Worm (Caenorhabditis elegans) whole organism, late embryonic: ENCODE data around the gene puf-8.
A peak's percentile ranks its signal among the peaks of the same experiment; 100 is the strongest.

Source experiments
- C38D4.7 ChIP-seq: fragments of 200-800 bp; sonication (Bioruptor generic); optimal IDR thresholded peaks from 2 replicates; lab custom pipeline; 2018; ENCODE audit warnings: mild to moderate bottlenecking, missing genetic modification characterization, moderate library complexity, missing compliant biosample characterization
- ceh-14 ChIP-seq: sonication (generic microtip); optimal IDR thresholded peaks from 2 replicates; lab custom pipeline; 2016; ENCODE audit warnings: missing genotype, missing genetic modification characterization, missing compliant biosample characterization
- ceh-18 ChIP-seq: sonication (generic microtip); optimal IDR thresholded peaks from 2 replicates; lab custom pipeline; 2016; ENCODE audit warnings: missing genetic modification characterization, missing compliant biosample characterization
- ceh-19 ChIP-seq: fragments of 200-800 bp; sonication (Bioruptor generic); optimal IDR thresholded peaks from 2 replicates; lab custom pipeline; 2018; ENCODE audit warnings: mild to moderate bottlenecking, missing genetic modification characterization, missing compliant biosample characterization
- ceh-2 ChIP-seq: sonication (generic microtip); optimal IDR thresholded peaks from 2 replicates; lab custom pipeline; 2016; ENCODE audit warnings: missing genotype, missing genetic modification characterization, missing compliant biosample characterization
- ceh-31 ChIP-seq: sonication (generic microtip); optimal IDR thresholded peaks from 2 replicates; lab custom pipeline; 2016; ENCODE audit warnings: missing genetic modification characterization, missing compliant biosample characterization
- ceh-34 ChIP-seq: sonication (generic microtip); optimal IDR thresholded peaks from 2 replicates; lab custom pipeline; 2016; ENCODE audit warnings: mild to moderate bottlenecking, missing genetic modification characterization, missing compliant biosample characterization
- ceh-45 ChIP-seq: fragments of 200-800 bp; sonication (Bioruptor generic); IDR thresholded peaks from 2 replicates; pipeline ENCODE4 v1.3.6; 2022; ENCODE audit warnings: missing genetic modification reagents, missing genetic modification characterization, missing compliant biosample characterization
- ceh-48 ChIP-seq: sonication (generic microtip); optimal IDR thresholded peaks from 2 replicates; lab custom pipeline; 2016; ENCODE audit warnings: missing genetic modification characterization, inconsistent platforms, missing compliant biosample characterization
- ceh-9 ChIP-seq: sonication (generic microtip); optimal IDR thresholded peaks from 2 replicates; lab custom pipeline; 2016; ENCODE audit warnings: mild to moderate bottlenecking, missing genetic modification characterization, inconsistent platforms, missing compliant biosample characterization
- che-1 ChIP-seq: sonication (generic microtip); optimal IDR thresholded peaks from 2 replicates; lab custom pipeline; 2016; ENCODE audit warnings: mild to moderate bottlenecking, missing genetic modification characterization, missing compliant biosample characterization
- dmd-4 ChIP-seq: sonication (generic microtip); optimal IDR thresholded peaks from 2 replicates; lab custom pipeline; 2016; ENCODE audit warnings: borderline replicate concordance, missing genetic modification characterization, missing compliant biosample characterization
- eyg-1 ChIP-seq: sonication (generic microtip); optimal IDR thresholded peaks from 2 replicates; lab custom pipeline; 2016; ENCODE audit warnings: missing genotype, missing genetic modification characterization, missing compliant biosample characterization
- fax-1 ChIP-seq: sonication (generic microtip); optimal IDR thresholded peaks from 2 replicates; lab custom pipeline; 2016; ENCODE audit warnings: missing genotype, missing genetic modification characterization, missing compliant biosample characterization
- fkh-10 ChIP-seq: fragments of 150-350 bp; optimal IDR thresholded peaks from 2 replicates; lab custom pipeline; 2014; ENCODE audit warnings: missing biosample characterization, missing genetic modification reagents, missing genetic modification characterization
- fkh-6 ChIP-seq: sonication (generic microtip); optimal IDR thresholded peaks from 2 replicates; lab custom pipeline; 2016; ENCODE audit warnings: missing genetic modification characterization, missing compliant biosample characterization
- hlh-13 ChIP-seq: fragments of 200-800 bp; sonication (Bioruptor generic); optimal IDR thresholded peaks from 2 replicates; lab custom pipeline; 2018; ENCODE audit warnings: mild to moderate bottlenecking, missing genetic modification characterization, missing compliant biosample characterization
- hlh-15 ChIP-seq: sonication (generic microtip); optimal IDR thresholded peaks from 2 replicates; lab custom pipeline; 2016; ENCODE audit warnings: missing genetic modification characterization, missing compliant biosample characterization
- madf-2 ChIP-seq: sonication (generic microtip); optimal IDR thresholded peaks from 2 replicates; lab custom pipeline; 2017; ENCODE audit warnings: missing genetic modification characterization, missing compliant biosample characterization
- mec-3 ChIP-seq: sonication (generic microtip); optimal IDR thresholded peaks from 2 replicates; lab custom pipeline; 2016; ENCODE audit warnings: borderline replicate concordance, missing genetic modification characterization, missing compliant biosample characterization
- nfya-1 ChIP-seq: sonication (generic microtip); optimal IDR thresholded peaks from 2 replicates; lab custom pipeline; 2017; ENCODE audit warnings: missing genetic modification characterization, mild to moderate bottlenecking, missing compliant biosample characterization, antibody characterized with exemption, moderate library complexity
- npax-4 ChIP-seq: sonication (generic microtip); optimal IDR thresholded peaks from 2 replicates; lab custom pipeline; 2016; ENCODE audit warnings: missing genetic modification characterization, missing compliant biosample characterization
- odd-2 ChIP-seq: sonication (generic microtip); optimal IDR thresholded peaks from 2 replicates; lab custom pipeline; 2017; ENCODE audit warnings: antibody characterized with exemption, mild to moderate bottlenecking, missing genetic modification characterization, missing compliant biosample characterization
- pha-2 ChIP-seq: sonication (generic microtip); optimal IDR thresholded peaks from 2 replicates; lab custom pipeline; 2017; ENCODE audit warnings: mild to moderate bottlenecking, missing genetic modification characterization, missing compliant biosample characterization
- rnt-1 ChIP-seq: sonication (generic microtip); optimal IDR thresholded peaks from 2 replicates; lab custom pipeline; 2016; ENCODE audit warnings: missing genetic modification characterization, missing compliant biosample characterization
- tbx-2 ChIP-seq: sonication (generic microtip); optimal IDR thresholded peaks from 2 replicates; lab custom pipeline; 2016; ENCODE audit warnings: missing genetic modification characterization, missing compliant biosample characterization
- ttx-3 ChIP-seq: sonication (generic microtip); optimal IDR thresholded peaks from 2 replicates; lab custom pipeline; 2016; ENCODE audit warnings: missing genetic modification reagents, missing genetic modification characterization, missing compliant biosample characterization
- unc-3 ChIP-seq, 2 experiments: fragments of 200-800 bp in 1 of 2; sonication (Bioruptor generic) in 1 of 2; sonication (generic microtip) in 1 of 2; conservative IDR thresholded peaks in 1 of 2; optimal IDR thresholded peaks in 1 of 2; 2 replicates each; pipeline versions ENCODE4 v1.3.6 to Lab custom; 2016 to 2022; ENCODE audit warnings: missing compliant biosample characterization in 2 of 2, missing genetic modification characterization in 2 of 2, missing genetic modification reagents in 1 of 2
- unc-55 ChIP-seq: sonication (generic microtip); optimal IDR thresholded peaks from 2 replicates; lab custom pipeline; 2017; ENCODE audit warnings: missing biosample characterization, missing genetic modification reagents, missing genetic modification characterization
- zip-5 ChIP-seq: sonication (generic microtip); optimal IDR thresholded peaks from 2 replicates; lab custom pipeline; 2016; ENCODE audit warnings: missing genetic modification characterization, missing compliant biosample characterization
- ztf-16 ChIP-seq: sonication (generic microtip); optimal IDR thresholded peaks from 2 replicates; lab custom pipeline; 2017; ENCODE audit warnings: missing genetic modification characterization, missing compliant biosample characterization

puf-8 gene

DNA sequence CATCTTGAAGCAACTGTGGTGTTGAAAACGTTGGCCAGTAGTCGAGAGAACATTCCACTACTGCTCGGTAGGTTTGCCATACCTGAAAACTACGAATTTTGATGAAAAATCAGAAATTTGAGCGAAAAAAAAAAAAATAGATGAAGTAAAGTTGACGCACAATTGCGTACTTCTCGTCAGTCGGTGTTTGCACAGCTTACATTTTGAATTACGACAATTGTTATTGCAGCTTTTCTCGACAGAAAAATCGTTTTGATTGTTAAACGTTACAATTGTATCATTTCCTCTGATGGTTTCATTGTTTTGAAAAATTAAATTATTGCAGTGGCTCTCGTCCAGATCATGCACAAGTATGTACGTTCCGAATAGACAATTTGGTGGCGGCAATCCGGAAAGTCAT, 12.0 kb upstream of the puf-8 start, which contains the start of the genes F45E12.5 and cnep-1:
Gene F45E12.5 (minus strand): TSS at position 93 of the 400 bp plus-strand sequence.
Gene cnep-1 (plus strand): TSS at position 326 of the 400 bp plus-strand sequence.
- no peak for TF ChIP-seq dmd-4
- TF ChIP-seq fkh-10 (GFP tag; lab: Kevin White, UChicago): no peak
- no peak for TF ChIP-seq hlh-13 (GFP tag; lab: Kevin White, UChicago)
- no peak for TF ChIP-seq ztf-16
- no peak for TF ChIP-seq unc-3 (GFP tag; conservative IDR thresholded peaks at IDR 0.05; lab: Robert Waterston, UW)
- no peak for TF ChIP-seq unc-3 (tag; optimal IDR thresholded peaks at IDR 0.05; lab: Kevin White, UChicago)
- no peak for TF ChIP-seq rnt-1
- TF ChIP-seq che-1 (tag; lab: Kevin White, UChicago): no peak
- no peak for TF ChIP-seq madf-2 (tag; lab: Kevin White, UChicago)
- no peak for TF ChIP-seq ceh-19 (GFP tag; lab: Kevin White, UChicago)
- TF ChIP-seq, all 69 proteins: peak for 0

ce11 chrII:7305558-7305957, 7.5 kb upstream of the puf-8 start, which contains the start of gene brf-1:
brf-1 (plus strand) TSS chrII:7305858.
- no peak for TF ChIP-seq pha-2
- TF ChIP-seq ceh-14 (tag; lab: Kevin White, UChicago): no peak
- TF ChIP-seq fkh-6: no peak
- no peak for TF ChIP-seq npax-4
- TF ChIP-seq ceh-45 (GFP tag; lab: Robert Waterston, UW): no peak
- TF ChIP-seq C38D4.7 (GFP tag; lab: Kevin White, UChicago): no peak
- no peak for TF ChIP-seq tbx-2
- TF ChIP-seq fax-1 (tag; lab: Kevin White, UChicago): no peak
- no peak for TF ChIP-seq ttx-3 (tag; lab: Kevin White, UChicago)
- no peak for TF ChIP-seq mec-3 (tag; lab: Kevin White, UChicago)
- TF ChIP-seq ceh-9 (tag; lab: Kevin White, UChicago): no peak
- TF ChIP-seq hlh-15 (tag; lab: Kevin White, UChicago): no peak
- TF ChIP-seq unc-55 (GFP tag; lab: Kevin White, UChicago): no peak
- TF ChIP-seq eyg-1: no peak
- TF ChIP-seq odd-2 (tag; lab: Kevin White, UChicago): no peak
- TF ChIP-seq madf-2 (tag; lab: Kevin White, UChicago): no peak

ce11 chrII:7301670-7302151, 3.7 kb upstream of the puf-8 start, which contains the start of gene cul-4:
cul-4 (plus strand) TSS chrII:7302101.
- TF ChIP-seq ceh-14 (tag; lab: Kevin White, UChicago) (peak; percentile 14), tbx-2 (peak; percentile 12), nfya-1 (tag; lab: Kevin White, UChicago) (peak; percentile 40), madf-2 (tag; lab: Kevin White, UChicago) (no peak), ceh-2 (peak; percentile 8), ceh-31 (peak; percentile 10), mec-3 (tag; lab: Kevin White, UChicago) (no peak)

ce11 chrII:7299042-7299441, 995 bp upstream of the puf-8 start, which contains the start of gene C30G12.1:
C30G12.1 (plus strand) TSS chrII:7299342.
- no peak for TF ChIP-seq ceh-48 (tag; lab: Kevin White, UChicago)
- TF ChIP-seq ceh-34: peak; percentile 68

DNA sequence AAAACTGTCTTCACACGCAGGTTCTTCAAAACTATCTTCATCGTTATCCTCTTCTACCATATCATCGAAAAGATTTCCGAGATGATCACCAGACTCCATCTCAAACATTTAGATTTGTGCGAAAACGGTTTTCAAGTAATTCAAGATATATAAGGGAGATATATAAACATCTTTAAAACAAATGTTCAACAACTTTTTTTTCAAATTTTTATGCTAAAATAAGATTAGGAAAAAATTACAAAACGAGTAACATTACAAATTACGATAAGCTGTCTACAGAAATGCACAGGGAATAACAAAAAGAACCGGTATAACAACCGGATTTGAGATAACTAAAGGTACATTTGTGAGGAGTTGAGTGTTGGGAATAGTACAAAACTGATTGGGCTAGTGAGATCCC, 2.1 kb downstream of the puf-8 start, which contains the start of gene C30G12.6:
Gene C30G12.6 (minus strand): TSS at position 101 of the 400 bp plus-strand sequence.
- TF ChIP-seq zip-5: no peak
- TF ChIP-seq ceh-2: no peak
- no peak for TF ChIP-seq ceh-18 (tag; lab: Kevin White, UChicago)
- TF ChIP-seq, all 69 proteins: peak for 0
